Fruit fly (Drosophila melanogaster) whole organism, embryonic: Measurements from ENCODE around the gene spn-F.
A peak's percentile ranks its signal among the peaks of the same experiment; 100 is the strongest.

Experiments used
- B-H1 ChIP-seq: fragments of 200-800 bp; sonication (Bioruptor generic); IDR thresholded peaks from 3 replicates; pipeline ENCODE4 v1.3.6; 2022; ENCODE audit warnings: missing biosample characterization, missing genetic modification characterization
- BtbVII ChIP-seq: fragments of 200-800 bp; sonication (Bioruptor generic); optimal IDR thresholded peaks from 3 replicates; lab custom pipeline; 2017; ENCODE audit warnings: missing biosample characterization, mild to moderate bottlenecking, missing genetic modification characterization
- CG10274 ChIP-seq: fragments of 200-800 bp; sonication (Bioruptor generic); optimal IDR thresholded peaks from 3 replicates; lab custom pipeline; 2017; ENCODE audit warnings: missing biosample characterization, mild to moderate bottlenecking, missing genetic modification characterization
- CG11695 ChIP-seq: fragments of 200-800 bp; sonication (Bioruptor generic); IDR thresholded peaks from 3 replicates; pipeline ENCODE4 v1.3.6; 2022; ENCODE audit warnings: missing biosample characterization, missing genetic modification characterization
- CG12219 ChIP-seq: fragments of 200-800 bp; sonication (Bioruptor generic); optimal IDR thresholded peaks from 3 replicates; lab custom pipeline; 2018; ENCODE audit warnings: missing biosample characterization, mild to moderate bottlenecking, missing genetic modification characterization
- CG16779 ChIP-seq: fragments of 200-800 bp; sonication (Bioruptor generic); IDR thresholded peaks from 2 replicates; pipeline ENCODE4 v1.3.6; 2022; ENCODE audit warnings: missing biosample characterization, missing genetic modification characterization
- CG17359 ChIP-seq: fragments of 200-800 bp; sonication (Bioruptor generic); optimal IDR thresholded peaks from 3 replicates; lab custom pipeline; 2018; ENCODE audit warnings: missing biosample characterization, mild to moderate bottlenecking, missing genetic modification characterization, moderate library complexity
- CG17361 ChIP-seq: fragments of 200-800 bp; sonication (Bioruptor generic); IDR thresholded peaks from 3 replicates; pipeline ENCODE4 v1.3.6; 2022; ENCODE audit warnings: missing biosample characterization, missing genetic modification characterization
- CG18262 ChIP-seq: fragments of 200-800 bp; optimal IDR thresholded peaks from 3 replicates; lab custom pipeline; 2019; ENCODE audit warnings: missing biosample characterization, mild to moderate bottlenecking, missing genetic modification characterization, moderate library complexity
- CG2116 ChIP-seq: fragments of 200-800 bp; sonication (Bioruptor generic); optimal IDR thresholded peaks from 3 replicates; lab custom pipeline; 2018; ENCODE audit warnings: missing biosample characterization, mild to moderate bottlenecking, missing genetic modification characterization
- CG31224 ChIP-seq: fragments of 200-800 bp; sonication (Bioruptor generic); IDR thresholded peaks from 2 replicates; pipeline ENCODE4 v1.3.6; 2022; ENCODE audit warnings: missing biosample characterization, missing genetic modification characterization
- CG3407 ChIP-seq: fragments of 200-800 bp; sonication (Bioruptor generic); optimal IDR thresholded peaks from 2 replicates; lab custom pipeline; 2018; ENCODE audit warnings: missing biosample characterization, mild to moderate bottlenecking, missing genetic modification characterization
- CG34376 ChIP-seq: fragments of 200-800 bp; sonication (Bioruptor generic); optimal IDR thresholded peaks from 2 replicates; lab custom pipeline; 2018; ENCODE audit warnings: missing biosample characterization, mild to moderate bottlenecking, missing genetic modification characterization
- CG7928 ChIP-seq: fragments of 200-800 bp; sonication (Bioruptor generic); optimal IDR thresholded peaks from 2 replicates; lab custom pipeline; 2017; ENCODE audit warnings: missing biosample characterization, mild to moderate bottlenecking, missing genetic modification characterization
- CG7963 ChIP-seq: fragments of 200-800 bp; sonication (Bioruptor generic); IDR thresholded peaks from 3 replicates; pipeline ENCODE4 v1.3.6; 2022; ENCODE audit warnings: missing biosample characterization, missing genetic modification characterization; ENCODE audit not compliant: partially characterized antibody
- CG9437 ChIP-seq: fragments of 200-800 bp; sonication (Bioruptor generic); optimal IDR thresholded peaks from 2 replicates; lab custom pipeline; 2018; ENCODE audit warnings: missing biosample characterization, mild to moderate bottlenecking, missing genetic modification characterization
- Fer1 ChIP-seq: fragments of 200-800 bp; sonication (Bioruptor generic); optimal IDR thresholded peaks from 2 replicates; lab custom pipeline; 2017; ENCODE audit warnings: missing biosample characterization, mild to moderate bottlenecking, missing genetic modification characterization
- GATAe ChIP-seq: fragments of 200-800 bp; sonication (Bioruptor generic); conservative IDR thresholded peaks from 2 replicates; pipeline ENCODE4 v1.3.6; 2022; ENCODE audit warnings: missing biosample characterization, missing genetic modification characterization
- Gsc ChIP-seq: fragments of 200-800 bp; sonication (Bioruptor generic); IDR thresholded peaks from 2 replicates; pipeline ENCODE4 v1.3.6; 2022; ENCODE audit warnings: missing biosample characterization, missing genetic modification characterization
- HLH4C ChIP-seq: fragments of 200-800 bp; sonication (Bioruptor generic); IDR thresholded peaks from 3 replicates; pipeline ENCODE4 v1.3.6; 2022; ENCODE audit warnings: missing biosample characterization, missing genetic modification characterization; ENCODE audit not compliant: partially characterized antibody
- MTF-1 ChIP-seq: fragments of 200-800 bp; sonication (Bioruptor generic); optimal IDR thresholded peaks from 2 replicates; lab custom pipeline; 2018; ENCODE audit warnings: missing biosample characterization, mild to moderate bottlenecking, missing genetic modification characterization, borderline replicate concordance
- Med ChIP-seq: fragments of 200-800 bp; sonication (Bioruptor generic); peaks from one replicate; lab custom pipeline; 2016; ENCODE audit warnings: missing biosample characterization, missing genetic modification characterization, mild to moderate bottlenecking, inconsistent platforms, moderate library complexity
- Meics ChIP-seq: fragments of 200-800 bp; sonication (Bioruptor generic); optimal IDR thresholded peaks from 2 replicates; lab custom pipeline; 2017; ENCODE audit warnings: missing biosample characterization, mild to moderate bottlenecking, missing genetic modification characterization
- NfI ChIP-seq: fragments of 200-800 bp; sonication (Bioruptor generic); optimal IDR thresholded peaks from 3 replicates; lab custom pipeline; 2018; ENCODE audit warnings: missing biosample characterization, mild to moderate bottlenecking, missing genetic modification characterization, moderate library complexity
- Rx ChIP-seq: fragments of 200-800 bp; sonication (Bioruptor generic); IDR thresholded peaks from 2 replicates; pipeline ENCODE4 v1.3.6; 2022; ENCODE audit warnings: missing biosample characterization, missing genetic modification characterization
- Scr ChIP-seq: fragments of 200-800 bp; sonication (Bioruptor generic); IDR thresholded peaks from 2 replicates; pipeline ENCODE4 v1.3.6; 2022; ENCODE audit warnings: missing biosample characterization, missing genetic modification characterization; ENCODE audit not compliant: partially characterized antibody
- ab ChIP-seq: fragments of 200-800 bp; sonication (Bioruptor generic); optimal IDR thresholded peaks from 2 replicates; lab custom pipeline; 2016; ENCODE audit warnings: missing biosample characterization, missing genetic modification characterization
- abd-A ChIP-seq: fragments of 200-800 bp; sonication (Bioruptor generic); optimal IDR thresholded peaks from 3 replicates; lab custom pipeline; 2019; ENCODE audit warnings: missing biosample characterization, mild to moderate bottlenecking, missing genetic modification characterization, moderate library complexity
- aop ChIP-seq: fragments of 200-800 bp; sonication (Bioruptor generic); IDR thresholded peaks from 2 replicates; pipeline ENCODE4 v1.3.6; 2022; ENCODE audit warnings: missing biosample characterization, missing genetic modification characterization
- bsh ChIP-seq, 2 experiments: fragments of 200-800 bp; sonication (Bioruptor generic); optimal IDR thresholded peaks; 2 replicates each; lab custom pipeline; 2017 to 2018; ENCODE audit warnings: mild to moderate bottlenecking in 2 of 2, missing biosample characterization in 2 of 2, missing genetic modification characterization in 2 of 2, moderate library complexity in 1 of 2
- crol ChIP-seq: fragments of 200-800 bp; sonication (Bioruptor generic); IDR thresholded peaks from 2 replicates; pipeline ENCODE4 v1.3.6; 2022; ENCODE audit warnings: missing biosample characterization, missing genetic modification characterization
- ftz-f1 ChIP-seq: fragments of 200-800 bp; sonication (Bioruptor generic); optimal IDR thresholded peaks from 2 replicates; lab custom pipeline; 2016; ENCODE audit warnings: missing biosample characterization, missing genetic modification characterization
- gt ChIP-seq: fragments of 200-800 bp; sonication (Bioruptor generic); IDR thresholded peaks from 2 replicates; pipeline ENCODE4 v1.3.6; 2022; ENCODE audit warnings: missing biosample characterization, missing genetic modification characterization
- hbn ChIP-seq: fragments of 200-800 bp; sonication (Bioruptor generic); IDR thresholded peaks from 2 replicates; pipeline ENCODE4 v1.3.6; 2022; ENCODE audit warnings: missing biosample characterization, missing genetic modification characterization; ENCODE audit not compliant: partially characterized antibody
- jing ChIP-seq: fragments of 200-800 bp; sonication (Bioruptor generic); optimal IDR thresholded peaks from 2 replicates; lab custom pipeline; 2018; ENCODE audit warnings: missing biosample characterization, mild to moderate bottlenecking, missing genetic modification characterization
- kah ChIP-seq: fragments of 200-800 bp; sonication (Bioruptor generic); optimal IDR thresholded peaks from 2 replicates; lab custom pipeline; 2018; ENCODE audit warnings: missing biosample characterization, mild to moderate bottlenecking, missing genetic modification characterization
- lola ChIP-seq, 3 experiments: fragments of >200 bp in 2 of 3; fragments of 200-800 bp in 1 of 3; sonication (Bioruptor generic) in 1 of 3; optimal IDR thresholded peaks; 2 replicates each; lab custom pipeline; 2017 to 2019; ENCODE audit warnings: missing biosample characterization in 3 of 3, missing genetic modification characterization in 3 of 3, mild to moderate bottlenecking in 1 of 3, moderate library complexity in 1 of 3
- maf-S ChIP-seq: fragments of 200-800 bp; sonication (Bioruptor generic); optimal IDR thresholded peaks from 2 replicates; lab custom pipeline; 2016; ENCODE audit warnings: missing biosample characterization, missing genetic modification characterization
- mld ChIP-seq: fragments of 200-800 bp; sonication (Bioruptor generic); IDR thresholded peaks from 3 replicates; pipeline ENCODE4 v1.3.6; 2022; ENCODE audit warnings: missing biosample characterization, missing genetic modification characterization; ENCODE audit not compliant: partially characterized antibody
- onecut ChIP-seq: fragments of 200-800 bp; sonication (Bioruptor generic); IDR thresholded peaks from 2 replicates; pipeline ENCODE4 v1.3.6; 2022; ENCODE audit warnings: missing biosample characterization, missing genetic modification characterization
- p53 ChIP-seq: fragments of 200-800 bp; sonication (Bioruptor generic); optimal IDR thresholded peaks from 2 replicates; lab custom pipeline; 2016; ENCODE audit warnings: missing biosample characterization, missing genetic modification characterization
- pita ChIP-seq: fragments of 200-800 bp; sonication (Bioruptor generic); optimal IDR thresholded peaks from 2 replicates; lab custom pipeline; 2017; ENCODE audit warnings: missing biosample characterization, mild to moderate bottlenecking, missing genetic modification characterization
- pum ChIP-seq: fragments of 200-800 bp; sonication (Bioruptor generic); optimal IDR thresholded peaks from 2 replicates; lab custom pipeline; 2016; ENCODE audit warnings: missing biosample characterization, missing genetic modification characterization
- scrt ChIP-seq: fragments of 200-800 bp; sonication (Bioruptor generic); optimal IDR thresholded peaks from 2 replicates; lab custom pipeline; 2018; ENCODE audit warnings: missing biosample characterization, mild to moderate bottlenecking, missing genetic modification characterization, moderate library complexity
- sisA ChIP-seq: fragments of 200-800 bp; sonication (Bioruptor generic); IDR thresholded peaks from 2 replicates; pipeline ENCODE4 v1.3.6; 2022; ENCODE audit warnings: missing biosample characterization, missing genetic modification characterization
- sug ChIP-seq: fragments of 200-800 bp; optimal IDR thresholded peaks from 2 replicates; lab custom pipeline; 2019; ENCODE audit warnings: missing biosample characterization, mild to moderate bottlenecking, missing genetic modification characterization, moderate library complexity
- tio ChIP-seq: fragments of 200-800 bp; sonication (Bioruptor generic); optimal IDR thresholded peaks from 2 replicates; lab custom pipeline; 2017; ENCODE audit warnings: missing biosample characterization, missing genetic modification characterization, inconsistent platforms
- tna ChIP-seq: fragments of 200-800 bp; sonication (Bioruptor generic); IDR thresholded peaks from 2 replicates; pipeline ENCODE4 v1.3.6; 2022; ENCODE audit warnings: missing biosample characterization, missing genetic modification characterization; ENCODE audit not compliant: partially characterized antibody
- zf30C ChIP-seq: fragments of 200-800 bp; sonication (Bioruptor generic); optimal IDR thresholded peaks from 3 replicates; lab custom pipeline; 2018; ENCODE audit warnings: missing biosample characterization, mild to moderate bottlenecking, missing genetic modification characterization

spn-F gene

DNA sequence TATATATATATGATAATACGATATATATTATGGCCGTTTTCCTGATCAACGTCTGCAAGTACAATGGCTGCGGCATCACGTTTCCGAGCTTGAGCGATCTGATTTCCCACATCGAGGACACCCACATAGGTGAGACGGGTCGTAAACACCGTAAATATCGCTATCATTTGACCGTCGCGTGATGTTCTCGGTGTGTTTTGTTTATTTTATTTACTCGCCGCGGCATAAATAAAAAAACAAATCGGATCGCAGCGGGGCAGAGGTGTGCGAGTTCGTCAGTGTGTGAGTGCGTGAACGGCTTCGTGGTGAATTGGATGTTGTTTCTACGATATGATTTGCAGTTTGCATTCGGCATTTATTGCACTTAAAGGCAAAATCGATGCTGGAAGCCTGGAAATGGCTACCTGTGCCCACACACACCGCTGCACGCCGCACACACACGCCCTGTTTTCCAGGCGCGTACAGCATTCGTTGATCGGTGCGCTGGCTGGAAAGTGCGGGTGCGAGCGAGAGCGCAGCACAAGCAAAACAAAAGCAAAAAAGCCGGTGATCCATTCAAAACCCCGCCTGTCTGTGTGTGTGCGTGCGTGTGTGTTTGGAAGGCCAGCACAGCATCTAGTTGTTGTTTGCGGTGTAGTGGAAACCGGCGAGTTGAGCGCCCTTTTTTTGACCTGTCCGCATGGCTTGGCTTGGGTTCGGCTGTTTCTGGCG lies 33.4 kb upstream of the spn-F start (continued):
- peak; percentile 5 for TF ChIP-seq sug
- no peak for TF ChIP-seq p53 (GFP tag; lab: Kevin White, UChicago)
- TF ChIP-seq CG2116 (GFP tag; lab: Kevin White, UChicago), result no peak
- TF ChIP-seq bsh (GFP tag; optimal IDR thresholded peaks at IDR 0.05; lab: Kevin White, UChicago), result peak in 1 of 2 experiments; percentile 82
- TF ChIP-seq ab (GFP tag; lab: Kevin White, UChicago), result no peak
- peak; percentile 48 for TF ChIP-seq Med (GFP tag; lab: Kevin White, UChicago)
- TF ChIP-seq CG10274 (GFP tag; lab: Kevin White, UChicago), result no peak
- TF ChIP-seq CG7963 (GFP tag; lab: Robert Waterston, UW), result no peak
- TF ChIP-seq CG12219 (GFP tag; lab: Kevin White, UChicago), result no peak
- TF ChIP-seq B-H1 (GFP tag; lab: Robert Waterston, UW), result no peak
- TF ChIP-seq lola (GFP tag; optimal IDR thresholded peaks at IDR 0.05; lab: Kevin White, UChicago), result no peak
- no peak for TF ChIP-seq maf-S (GFP tag; lab: Kevin White, UChicago)
- no peak for TF ChIP-seq Rx (GFP tag; lab: Robert Waterston, UW)
- TF ChIP-seq pita (GFP tag; lab: Kevin White, UChicago), result no peak
- no peak for TF ChIP-seq NfI (GFP tag; lab: Kevin White, UChicago)
- TF ChIP-seq Fer1 (GFP tag; lab: Kevin White, UChicago), result peak; percentile 31
- TF ChIP-seq onecut (GFP tag; lab: Robert Waterston, UW), result no peak
- TF ChIP-seq tio (GFP tag; lab: Kevin White, UChicago), result no peak
- TF ChIP-seq ftz-f1 (GFP tag; lab: Kevin White, UChicago), result peak; percentile 38
- no peak for TF ChIP-seq CG34376 (GFP tag; lab: Kevin White, UChicago)
- TF ChIP-seq CG17361, result no peak
- TF ChIP-seq gt, result no peak
- TF ChIP-seq BtbVII, result peak; percentile 8
- TF ChIP-seq zf30C (GFP tag; lab: Kevin White, UChicago), result peak; percentile 83
- TF ChIP-seq CG18262, result no peak
- TF ChIP-seq kah, result no peak
- no peak for TF ChIP-seq CG7928 (GFP tag; lab: Kevin White, UChicago)
- no peak for TF ChIP-seq CG11695 (GFP tag; lab: Robert Waterston, UW)
- no peak for TF ChIP-seq HLH4C
- TF ChIP-seq Gsc (GFP tag; lab: Robert Waterston, UW), result no peak
- no peak for TF ChIP-seq hbn (GFP tag; lab: Robert Waterston, UW)
- TF ChIP-seq jing (GFP tag; lab: Kevin White, UChicago), result no peak
- no peak for TF ChIP-seq tna (GFP tag; lab: Robert Waterston, UW)
- no peak for TF ChIP-seq crol (GFP tag; lab: Robert Waterston, UW)
- no peak for TF ChIP-seq scrt (GFP tag; lab: Kevin White, UChicago)
- TF ChIP-seq sisA (GFP tag; lab: Robert Waterston, UW), result no peak
- no peak for TF ChIP-seq pum (GFP tag; lab: Kevin White, UChicago)
- TF ChIP-seq CG3407 (GFP tag; lab: Kevin White, UChicago), result no peak
- TF ChIP-seq Meics (GFP tag; lab: Kevin White, UChicago), result no peak
- no peak for TF ChIP-seq GATAe (GFP tag; lab: Robert Waterston, UW)
- TF ChIP-seq MTF-1 (GFP tag; lab: Kevin White, UChicago), result peak; percentile 15
- TF ChIP-seq CG17359 (tag; lab: Kevin White, UChicago), result peak; percentile 13
- no peak for TF ChIP-seq aop
- TF ChIP-seq CG31224 (GFP tag; lab: Robert Waterston, UW), result no peak
- no peak for TF ChIP-seq mld (GFP tag; lab: Robert Waterston, UW)
- no peak for TF ChIP-seq CG9437 (GFP tag; lab: Kevin White, UChicago)
- no peak for TF ChIP-seq CG16779 (GFP tag; lab: Robert Waterston, UW)
- no peak for TF ChIP-seq Scr
- TF ChIP-seq abd-A, result no peak
